Fruit fly (Drosophila melanogaster) Kc167 (cell line): ENCODE results near the gene CG13601.

Experiments
- Myc ChIP-seq: fragments of >200 bp; optimal IDR thresholded peaks from 2 replicates; lab custom pipeline; 2017; ENCODE audit warnings: missing external identifiers
- Sin3A ChIP-seq: fragments of >200 bp; optimal IDR thresholded peaks from 2 replicates; lab custom pipeline; 2018; ENCODE audit warnings: missing external identifiers
- h ChIP-seq: fragments of >200 bp; optimal IDR thresholded peaks from 3 replicates; lab custom pipeline; 2018; ENCODE audit warnings: missing external identifiers
- insv ChIP-seq: fragments of >200 bp; optimal IDR thresholded peaks from 3 replicates; lab custom pipeline; 2018; ENCODE audit warnings: missing external identifiers
- psq ChIP-seq: fragments of >200 bp; optimal IDR thresholded peaks from 2 replicates; lab custom pipeline; 2017; ENCODE audit warnings: missing external identifiers
- ttk ChIP-seq: sonication (Bioruptor generic); optimal IDR thresholded peaks from 2 replicates; lab custom pipeline; 2017; ENCODE audit warnings: missing external identifiers

The CG13601 gene

dm6 chr3R:23888273-23889220, 38.9 kb downstream of the CG13601 start:
- TF ChIP-seq Myc (no peak), insv (lab: Kevin White, UChicago) (no peak)

dm6 chr3R:23887572-23887971, 39.9 kb downstream of the CG13601 start:
- no peak for TF ChIP-seq psq
- no peak for TF ChIP-seq insv (lab: Kevin White, UChicago)
- TF ChIP-seq Sin3A (lab: Kevin White, UChicago): no peak
- TF ChIP-seq Myc: no peak
- no peak for TF ChIP-seq ttk (lab: Kevin White, UChicago)
- no peak for TF ChIP-seq h (lab: Kevin White, UChicago)

DNA sequence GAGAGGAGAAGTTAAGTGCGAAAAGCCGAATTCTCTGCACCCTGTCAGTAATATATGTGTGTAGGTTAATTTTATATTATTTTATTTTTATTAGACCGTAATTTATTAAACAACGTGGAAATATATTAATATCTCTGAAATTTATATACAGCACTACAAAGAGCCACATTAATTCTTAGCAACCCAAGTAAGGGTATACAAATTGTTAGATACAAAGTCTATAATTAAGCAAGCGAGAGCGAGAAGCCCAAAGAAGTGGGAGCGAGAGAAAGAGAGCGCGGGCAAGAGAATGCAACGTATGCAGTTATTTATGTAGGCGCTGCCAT, 40.4 kb downstream of the CG13601 start:
- TF ChIP-seq h (lab: Kevin White, UChicago): no peak
- TF ChIP-seq insv (lab: Kevin White, UChicago): no peak

dm6 chr3R:23886270-23887095, 41.0 kb downstream of the CG13601 start:
- no peak for TF ChIP-seq h (lab: Kevin White, UChicago)
- TF ChIP-seq Myc: no peak
- no peak for TF ChIP-seq ttk (lab: Kevin White, UChicago)
- no peak for TF ChIP-seq psq
- no peak for TF ChIP-seq Sin3A (lab: Kevin White, UChicago)
- TF ChIP-seq insv (lab: Kevin White, UChicago): no peak

DNA sequence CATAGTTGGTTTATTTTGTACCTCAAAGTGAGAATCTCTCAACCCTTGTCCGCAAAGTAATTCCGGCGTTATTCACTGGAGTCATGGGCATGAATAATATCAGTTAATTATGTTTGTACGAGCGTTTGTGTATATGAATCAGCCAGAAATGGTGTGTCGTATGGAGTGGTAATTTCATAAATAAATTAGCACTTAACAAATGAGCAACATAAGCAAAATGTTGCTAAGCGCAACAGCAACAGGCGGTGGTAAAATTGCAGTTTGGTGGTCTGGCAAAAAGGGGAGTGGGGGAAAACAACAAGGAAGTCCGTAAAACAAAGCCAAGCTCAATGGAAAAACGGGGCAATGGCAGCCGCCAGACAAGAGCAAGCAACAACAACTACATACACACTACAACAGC, 41.8 kb downstream of the CG13601 start:
- TF ChIP-seq h (lab: Kevin White, UChicago) (no peak), Myc (no peak), insv (lab: Kevin White, UChicago) (no peak)

- no peak for TF ChIP-seq Sin3A (lab: Kevin White, UChicago)
- TF ChIP-seq insv (lab: Kevin White, UChicago): no peak
- no peak for TF ChIP-seq psq
- no peak for TF ChIP-seq ttk (lab: Kevin White, UChicago)
- no peak for TF ChIP-seq h (lab: Kevin White, UChicago)
- no peak for TF ChIP-seq Myc
Observed at dm6 chr3R:23885182-23885581, 42.3 kb downstream of the CG13601 start.

dm6 chr3R:23884088-23884727, 43.2 kb downstream of the CG13601 start:
- TF ChIP-seq insv (lab: Kevin White, UChicago) (no peak), ttk (lab: Kevin White, UChicago) (no peak), h (lab: Kevin White, UChicago) (no peak), psq (no peak), Myc (no peak)

dm6 chr3R:23880280-23880679, 47.2 kb downstream of the CG13601 start:
- TF ChIP-seq h (lab: Kevin White, UChicago): no peak
- no peak for TF ChIP-seq ttk (lab: Kevin White, UChicago)
- TF ChIP-seq Myc: no peak
- TF ChIP-seq Sin3A (lab: Kevin White, UChicago): no peak
- no peak for TF ChIP-seq insv (lab: Kevin White, UChicago)
- TF ChIP-seq psq: no peak

DNA sequence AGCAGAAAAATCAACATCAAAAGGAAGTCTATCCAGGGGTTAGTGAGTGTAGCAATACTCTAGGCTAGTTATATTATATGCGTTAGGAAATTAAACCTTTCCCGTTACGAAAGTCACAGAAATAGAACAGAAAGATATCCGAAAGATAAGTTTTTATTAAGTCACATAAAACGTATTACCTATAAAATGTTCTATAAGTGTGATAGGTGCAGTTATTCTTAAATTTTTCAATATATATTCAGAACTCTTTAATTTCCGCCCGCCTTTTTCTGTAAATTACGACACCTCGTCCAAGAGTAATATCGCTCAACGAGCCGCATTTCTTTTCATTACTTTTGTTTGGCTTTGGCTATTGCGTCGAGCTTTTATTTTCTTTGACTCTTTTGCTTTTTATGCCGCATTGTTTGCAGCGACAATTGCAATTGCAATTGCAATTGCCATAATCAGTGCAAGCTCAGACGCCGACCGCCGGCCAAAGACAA, 49.1 kb downstream of the CG13601 start:
- TF ChIP-seq h (lab: Kevin White, UChicago): no peak
- TF ChIP-seq Myc: no peak
- TF ChIP-seq psq: no peak
- no peak for TF ChIP-seq ttk (lab: Kevin White, UChicago)
- no peak for TF ChIP-seq insv (lab: Kevin White, UChicago)
- TF ChIP-seq Sin3A (lab: Kevin White, UChicago): no peak

DNA sequence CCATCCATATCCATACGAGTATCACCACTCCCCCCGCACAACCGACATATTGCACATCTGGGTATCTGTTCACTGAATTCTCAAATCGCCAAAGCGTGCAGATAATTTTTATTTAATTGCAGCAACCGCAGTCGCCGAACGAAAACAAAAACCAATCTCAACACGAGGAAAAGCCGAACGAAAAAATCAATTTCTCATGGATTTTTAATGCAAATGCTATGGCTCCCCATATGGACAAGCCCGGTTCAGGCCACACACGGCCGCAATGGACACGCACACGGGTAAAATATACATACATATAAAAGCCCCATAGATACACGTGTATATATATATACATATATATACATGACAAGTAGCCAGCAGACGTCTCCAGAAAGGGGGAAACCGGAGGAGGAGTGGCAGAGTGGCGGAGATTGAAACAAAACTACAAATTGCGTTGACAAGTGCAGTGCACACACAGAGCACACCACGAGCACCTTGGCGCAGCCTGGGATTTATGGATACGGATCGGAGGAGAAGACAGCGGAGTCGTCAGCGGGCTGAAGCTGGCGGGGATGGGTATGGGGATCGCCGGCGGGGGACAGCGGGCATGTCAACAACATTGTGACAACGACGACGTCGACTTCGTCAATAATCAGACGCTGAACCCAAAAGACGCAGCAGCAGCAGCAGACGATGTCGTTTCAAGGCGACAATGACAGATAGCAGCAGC, 49.7 kb downstream of the CG13601 start:
- TF ChIP-seq Myc: no peak
- no peak for TF ChIP-seq ttk (lab: Kevin White, UChicago)
- no peak for TF ChIP-seq h (lab: Kevin White, UChicago)
- TF ChIP-seq psq: no peak
- no peak for TF ChIP-seq insv (lab: Kevin White, UChicago)
- TF ChIP-seq Sin3A (lab: Kevin White, UChicago): no peak

dm6 chr3R:23876699-23877098, 50.7 kb downstream of the CG13601 start:
- TF ChIP-seq insv (lab: Kevin White, UChicago): no peak
- TF ChIP-seq ttk (lab: Kevin White, UChicago): no peak
- no peak for TF ChIP-seq psq
- no peak for TF ChIP-seq Sin3A (lab: Kevin White, UChicago)
- no peak for TF ChIP-seq h (lab: Kevin White, UChicago)
